Worm (Caenorhabditis elegans): ENCODE results near the gene ins-3.

The ins-3 gene

ce11 chrII:5957803-5958367, 32.7 kb downstream of the ins-3 start:
- TF ChIP-seq fkh-10 (GFP tag; optimal IDR thresholded peaks at IDR 0.05): peak; percentile 54
- no peak for TF ChIP-seq snpc-4 (tag; optimal IDR thresholded peaks at IDR 0.05)
- TF ChIP-seq unc-39 (tag; optimal IDR thresholded peaks at IDR 0.05): no peak
- peak; percentile 21 for TF ChIP-seq hmg-11 (tag; optimal IDR thresholded peaks at IDR 0.05)

- TF ChIP-seq mdl-1 (tag; optimal IDR thresholded peaks at IDR 0.05) (no peak), jun-1 (tag; optimal IDR thresholded peaks at IDR 0.05) (no peak), skn-1 (tag; optimal IDR thresholded peaks at IDR 0.05) (no peak), egl-27 (tag; optimal IDR thresholded peaks at IDR 0.05) (no peak), nhr-76 (tag; optimal IDR thresholded peaks at IDR 0.05) (no peak), zag-1 (tag; optimal IDR thresholded peaks at IDR 0.05) (no peak), nhr-11 (tag; optimal IDR thresholded peaks at IDR 0.05) (no peak), ztf-4 (tag; optimal IDR thresholded peaks at IDR 0.05) (no peak), nhr-12 (tag; optimal IDR thresholded peaks at IDR 0.05) (no peak), lin-15B (tag; optimal IDR thresholded peaks at IDR 0.05) (no peak), R02D3.7 (tag; optimal IDR thresholded peaks at IDR 0.05) (no peak), lin-39 (tag; optimal IDR thresholded peaks at IDR 0.05) (no peak), unc-39 (tag; optimal IDR thresholded peaks at IDR 0.05) (no peak), unc-62 (GFP tag; optimal IDR thresholded peaks at IDR 0.05) (no peak), nhr-25 (tag; optimal IDR thresholded peaks at IDR 0.05) (no peak), ztf-11 (tag; optimal IDR thresholded peaks at IDR 0.05) (no peak)
Measured at ce11 chrII:5956583-5956982, 34.0 kb downstream of the ins-3 start, which contains the start of gene casy-1. Gene casy-1 (minus strand): TSS chrII:5956683.

DNA sequence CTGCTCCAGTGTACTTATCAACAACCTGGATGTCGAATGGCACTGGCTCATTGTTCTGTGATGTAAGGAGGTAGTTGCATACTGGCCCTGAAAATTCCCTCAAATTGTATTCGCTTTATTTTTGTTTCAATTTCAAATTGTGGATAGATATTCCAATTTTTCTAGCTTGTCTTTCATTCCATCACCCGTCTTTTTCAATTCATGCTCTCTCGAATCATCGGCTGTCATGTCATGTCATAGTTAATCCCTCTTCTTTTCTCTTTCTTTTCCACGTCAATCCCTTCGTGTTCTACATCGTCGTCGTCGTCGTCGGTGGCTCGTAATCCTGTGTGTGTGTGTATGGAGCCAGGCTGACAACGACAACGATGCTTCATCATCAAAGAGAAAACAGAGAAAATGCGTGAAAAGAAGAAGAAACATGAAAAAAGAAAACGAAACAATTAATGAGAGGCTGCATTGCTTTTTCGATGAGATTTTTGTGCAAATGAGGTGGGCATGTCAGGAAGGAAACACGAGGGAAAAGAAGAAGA, 34.9 kb downstream of the ins-3 start:
- peak; percentile 39 for TF ChIP-seq lin-39 (tag; optimal IDR thresholded peaks at IDR 0.05)
- no peak for TF ChIP-seq egl-27 (tag; optimal IDR thresholded peaks at IDR 0.05)
- peak; percentile 14 for TF ChIP-seq nfya-1 (tag; optimal IDR thresholded peaks at IDR 0.05; ENCODE audit: insufficient read depth)
- no peak for TF ChIP-seq tbx-2 (tag; optimal IDR thresholded peaks at IDR 0.05)
- no peak for TF ChIP-seq elt-1 (tag; optimal IDR thresholded peaks at IDR 0.05)
- TF ChIP-seq egl-5 (tag; optimal IDR thresholded peaks at IDR 0.05): peak; percentile 30
- TF ChIP-seq elt-3 (tag; optimal IDR thresholded peaks at IDR 0.05): no peak
- no peak for TF ChIP-seq daf-12 (tag; optimal IDR thresholded peaks at IDR 0.05)
- TF ChIP-seq nhr-23 (tag; optimal IDR thresholded peaks at IDR 0.05): no peak
- no peak for TF ChIP-seq nhr-67 (tag; optimal IDR thresholded peaks at IDR 0.05)
- TF ChIP-seq ceh-9 (tag; optimal IDR thresholded peaks at IDR 0.05): no peak
- no peak for TF ChIP-seq elt-2 (tag; optimal IDR thresholded peaks at IDR 0.05)
- TF ChIP-seq aly-2 (tag; optimal IDR thresholded peaks at IDR 0.05): no peak
- TF ChIP-seq unc-62 (GFP tag; optimal IDR thresholded peaks at IDR 0.05): peak; percentile 12
- TF ChIP-seq fos-1 (tag; optimal IDR thresholded peaks at IDR 0.05): no peak
- TF ChIP-seq pha-4 (tag; optimal IDR thresholded peaks at IDR 0.05): no peak
- no peak for TF ChIP-seq fkh-2 (tag; optimal IDR thresholded peaks at IDR 0.05)
- no peak for TF ChIP-seq ceh-28 (tag; optimal IDR thresholded peaks at IDR 0.05)
- TF ChIP-seq fkh-10 (GFP tag; optimal IDR thresholded peaks at IDR 0.05): no peak
- no peak for TF ChIP-seq nhr-76 (tag; optimal IDR thresholded peaks at IDR 0.05)
- TF ChIP-seq nhr-11 (tag; optimal IDR thresholded peaks at IDR 0.05): no peak

DNA sequence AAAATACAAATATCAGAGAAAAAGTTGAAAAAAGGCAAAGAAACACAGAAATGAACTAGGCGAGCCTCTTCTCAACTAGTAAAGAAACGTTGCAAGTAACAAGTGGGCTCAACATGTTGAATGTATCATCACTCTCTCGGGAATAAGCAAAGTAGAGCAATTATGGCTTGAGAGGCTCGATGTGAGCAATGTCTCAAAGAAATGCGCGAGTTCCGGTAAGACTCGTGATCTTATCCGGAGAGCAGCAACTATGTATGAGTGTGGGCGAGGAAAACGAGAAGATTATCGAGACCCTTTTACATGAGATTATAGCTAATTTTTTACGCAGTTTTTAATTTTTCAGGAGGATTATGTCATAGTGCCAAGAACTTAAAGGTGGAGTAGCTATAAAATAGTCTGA, 38.4 kb downstream of the ins-3 start:
- TF ChIP-seq elt-2 (tag; optimal IDR thresholded peaks at IDR 0.05): no peak
- peak; percentile 54 for TF ChIP-seq lin-39 (tag; optimal IDR thresholded peaks at IDR 0.05)
- TF ChIP-seq nfya-1 (tag; optimal IDR thresholded peaks at IDR 0.05; ENCODE audit: insufficient read depth): peak; percentile 35

- TF ChIP-seq nhr-28 (tag; optimal IDR thresholded peaks at IDR 0.05): no peak
- TF ChIP-seq nhr-237 (tag; optimal IDR thresholded peaks at IDR 0.05): no peak
- TF ChIP-seq jun-1 (tag; optimal IDR thresholded peaks at IDR 0.05): no peak
- TF ChIP-seq elt-2 (tag; optimal IDR thresholded peaks at IDR 0.05): no peak
- no peak for TF ChIP-seq unc-62 (GFP tag; optimal IDR thresholded peaks at IDR 0.05)
- TF ChIP-seq mdl-1 (tag; optimal IDR thresholded peaks at IDR 0.05): no peak
- no peak for TF ChIP-seq ztf-4 (tag; optimal IDR thresholded peaks at IDR 0.05)
- no peak for TF ChIP-seq aly-2 (tag; optimal IDR thresholded peaks at IDR 0.05)
- no peak for TF ChIP-seq elt-1 (tag; optimal IDR thresholded peaks at IDR 0.05)
- TF ChIP-seq hmg-11 (tag; optimal IDR thresholded peaks at IDR 0.05): no peak
- TF ChIP-seq ceh-82 (tag; optimal IDR thresholded peaks at IDR 0.05): no peak
Measured at ce11 chrII:5951745-5952144, 38.8 kb downstream of the ins-3 start.

All from whole organism, L3 larva.